Worm (Caenorhabditis elegans) whole organism, L2 larva: ENCODE measurements around the gene F56C9.3.

Experiments used
- R02D3.7 ChIP-seq: fragments of 150-350 bp; optimal IDR thresholded peaks from 2 replicates; lab custom pipeline; 2014; ENCODE audit warnings: missing biosample characterization, missing genetic modification characterization
- lsy-2 ChIP-seq, 2 experiments: fragments of 150-350 bp in 1 of 2; sonication (generic microtip) in 1 of 2; optimal IDR thresholded peaks; 2 replicates each; lab custom pipeline; 2014 to 2017; ENCODE audit warnings: missing biosample characterization in 2 of 2, missing genetic modification characterization in 2 of 2
- ztf-11 ChIP-seq: sonication (generic microtip); optimal IDR thresholded peaks from 2 replicates; lab custom pipeline; 2017; ENCODE audit warnings: missing biosample characterization, missing genetic modification characterization

- TF ChIP-seq lsy-2 (tag; optimal IDR thresholded peaks at IDR 0.05; lab: Kevin White, UChicago) (no peak), R02D3.7 (tag; lab: Kevin White, UChicago) (no peak), ztf-11 (tag; lab: Kevin White, UChicago) (no peak)
Measured at ce11 chrIII:7305649-7305977, 5.5 kb upstream of the F56C9.3 start.
